Worm (Caenorhabditis elegans) whole organism, midembryonic: Measurements from ENCODE around the gene Y37D8A.2.

ENCODE experiments used
- T22C8.4 ChIP-seq: fragments of 200-800 bp; sonication (Bioruptor generic); IDR thresholded peaks from 2 replicates; pipeline ENCODE4 v1.3.6; 2022; ENCODE audit warnings: missing genetic modification characterization, missing compliant biosample characterization
- flt-1 ChIP-seq: fragments of 200-800 bp; sonication (Bioruptor generic); IDR thresholded peaks from 2 replicates; pipeline ENCODE4 v1.3.6; 2022; ENCODE audit warnings: missing genetic modification characterization, missing compliant biosample characterization
- klf-2 ChIP-seq: fragments of 200-800 bp; sonication (Bioruptor generic); conservative IDR thresholded peaks from 2 replicates; pipeline ENCODE4 v1.3.6; 2022; ENCODE audit warnings: missing genetic modification reagents, missing genetic modification characterization, missing compliant biosample characterization
- med-1 ChIP-seq: sonication (generic microtip); optimal IDR thresholded peaks from 2 replicates; lab custom pipeline; 2017; ENCODE audit warnings: missing genetic modification characterization, mild to moderate bottlenecking, missing compliant biosample characterization, antibody characterized with exemption, missing genetic modification reagents; ENCODE audit not compliant: insufficient read depth
- ref-1 ChIP-seq: fragments of 200-800 bp; sonication (Bioruptor generic); conservative IDR thresholded peaks from 2 replicates; pipeline ENCODE4 v1.3.6; 2022; ENCODE audit warnings: missing genetic modification reagents, missing genetic modification characterization, missing compliant biosample characterization
- tab-1 ChIP-seq: fragments of 200-800 bp; sonication (Bioruptor generic); IDR thresholded peaks from 2 replicates; pipeline ENCODE4 v1.3.6; 2022; ENCODE audit warnings: missing genetic modification characterization, missing compliant biosample characterization
- ztf-29 ChIP-seq: fragments of 200-800 bp; sonication (Bioruptor generic); IDR thresholded peaks from 2 replicates; pipeline ENCODE4 v1.3.6; 2022; ENCODE audit warnings: missing genetic modification reagents, missing genetic modification characterization, missing compliant biosample characterization

DNA sequence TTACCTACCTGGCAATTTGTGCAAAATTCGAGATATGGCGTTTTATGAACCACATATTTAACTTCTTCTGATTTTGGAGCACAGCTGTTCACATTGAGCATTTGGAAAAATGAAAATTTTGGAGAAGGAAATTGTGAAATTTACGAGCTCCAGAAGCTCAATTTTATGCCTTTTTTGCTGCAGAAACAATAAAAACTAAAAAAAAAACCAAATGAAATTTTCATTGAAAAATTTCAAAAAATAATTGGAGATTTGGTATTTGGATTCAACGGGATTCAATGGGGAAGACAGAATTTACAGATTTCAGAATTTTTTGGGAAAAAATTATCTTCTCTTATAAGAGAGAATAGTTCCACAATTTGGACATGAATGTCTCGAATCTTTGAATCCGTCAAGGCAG, 36.6 kb downstream of the Y37D8A.2 start, which contains the start of gene Y37D8A.26:
- TF ChIP-seq ref-1 (no peak), T22C8.4 (no peak), klf-2 (GFP tag; lab: Robert Waterston, UW) (no peak), med-1 (no peak), ztf-29 (no peak), flt-1 (no peak), tab-1 (GFP tag; lab: Robert Waterston, UW) (no peak)
